Worm (Caenorhabditis elegans): ENCODE measurements around the gene col-9.
A peak's percentile ranks its signal among the peaks of the same experiment; 100 is the strongest.

col-9 gene

DNA sequence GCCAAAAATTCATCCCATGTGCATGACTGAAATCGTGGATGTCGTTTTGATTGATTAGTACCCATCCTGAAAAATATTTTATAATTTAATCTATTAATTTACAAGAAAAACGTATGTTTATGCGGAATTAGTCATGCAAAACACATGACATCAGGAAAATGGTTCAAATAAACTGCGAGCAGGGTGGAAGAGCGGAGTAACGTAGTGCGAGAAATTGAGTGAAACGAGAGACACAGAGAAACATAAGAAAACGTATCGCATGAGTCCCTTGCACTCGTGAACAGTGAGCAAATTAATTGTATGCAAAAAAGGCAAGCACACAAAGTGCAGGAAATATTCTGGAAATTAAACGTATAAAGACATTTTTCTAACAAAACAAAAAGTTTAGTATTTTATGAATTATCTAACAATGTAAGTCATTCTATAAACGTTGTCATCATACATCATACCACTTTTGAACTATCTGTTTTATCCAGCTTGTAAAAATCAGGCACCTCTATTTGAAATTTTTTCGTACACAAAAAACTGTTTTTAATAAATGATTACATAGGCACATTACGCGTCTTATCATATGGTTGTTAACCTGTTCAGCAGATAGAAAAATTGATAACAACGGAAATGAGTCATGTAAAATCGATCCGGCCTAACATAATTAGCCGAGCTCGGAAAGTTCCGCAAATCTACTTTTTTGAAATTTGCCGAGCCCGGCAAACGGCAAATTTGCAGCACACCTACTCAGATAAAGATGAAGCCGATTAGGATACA lies 6.3 kb downstream of the col-9 start, which contains the start of gene F54B11.5:
Gene F54B11.5 (minus strand): TSS at position 66 of the 765 bp plus-strand sequence.
- TF ChIP-seq blmp-1 (tag; optimal IDR thresholded peaks at IDR 0.05) (peak; percentile 42), ets-5 (GFP tag; IDR thresholded peaks at IDR 0.05) (no peak), Y116A8C.19 (tag; optimal IDR thresholded peaks at IDR 0.05; ENCODE audit: borderline replicate concordance) (no peak), fkh-8 (tag; optimal IDR thresholded peaks at IDR 0.05) (peak; percentile 75), dpl-1 (GFP tag; optimal IDR thresholded peaks at IDR 0.05) (peak in 2 of 3 experiments; percentile 34 to 49), zag-1 (tag; optimal IDR thresholded peaks at IDR 0.05) (no peak), hlh-17 (GFP tag; optimal IDR thresholded peaks at IDR 0.05; ENCODE audit: borderline replicate concordance) (no peak), C34B4.2 (tag; optimal IDR thresholded peaks at IDR 0.05) (no peak), nhr-47 (tag; optimal IDR thresholded peaks at IDR 0.05) (peak; percentile 61), lin-39 (tag; optimal IDR thresholded peaks at IDR 0.05) (no peak), elt-2 (tag; optimal IDR thresholded peaks at IDR 0.05) (peak; percentile 30), nhr-77 (tag; optimal IDR thresholded peaks at IDR 0.05) (no peak), nhr-76 (tag; optimal IDR thresholded peaks at IDR 0.05) (no peak), ama-1 (optimal IDR thresholded peaks at IDR 0.05) (no peak), alr-1 (tag; optimal IDR thresholded peaks at IDR 0.05; ENCODE audit: borderline replicate concordance) (no peak), pag-3 (tag; optimal IDR thresholded peaks at IDR 0.05; ENCODE audit: borderline replicate concordance, insufficient read depth) (no peak), xbp-1 (tag; optimal IDR thresholded peaks at IDR 0.05) (peak; percentile 44), lir-3 (tag; optimal IDR thresholded peaks at IDR 0.05; ENCODE audit: poor library complexity) (no peak), mef-2 (tag; optimal IDR thresholded peaks at IDR 0.05) (no peak), skn-1 (tag; optimal IDR thresholded peaks at IDR 0.05) (peak; percentile 38), F16B12.6 (tag; optimal IDR thresholded peaks at IDR 0.05) (no peak), C04F5.9 (tag; optimal IDR thresholded peaks at IDR 0.05) (no peak), nhr-85 (tag) (no peak), ztf-4 (tag; optimal IDR thresholded peaks at IDR 0.05) (no peak), fkh-10 (GFP tag; optimal IDR thresholded peaks at IDR 0.05) (no peak), unc-62 (GFP tag; optimal IDR thresholded peaks at IDR 0.05) (no peak), mep-1 (tag; optimal IDR thresholded peaks at IDR 0.05) (peak; percentile 84), snpc-4 (tag; optimal IDR thresholded peaks at IDR 0.05) (peak; percentile 5), mdl-1 (tag; optimal IDR thresholded peaks at IDR 0.05) (peak in 1 of 2 experiments; percentile 76), fkh-4 (tag; optimal IDR thresholded peaks at IDR 0.05; ENCODE audit: borderline replicate concordance) (no peak), hpl-2 (GFP tag; optimal IDR thresholded peaks at IDR 0.05) (no peak), lin-13 (GFP tag; optimal IDR thresholded peaks at IDR 0.05) (no peak), nhr-90 (tag; optimal IDR thresholded peaks at IDR 0.05; ENCODE audit: poor library complexity) (no peak), mab-9 (GFP tag; IDR thresholded peaks at IDR 0.05) (no peak), snu-23 (GFP tag; optimal IDR thresholded peaks at IDR 0.05) (peak; percentile 70), hlh-4 (tag; optimal IDR thresholded peaks at IDR 0.05) (no peak), aha-1 (tag; optimal IDR thresholded peaks at IDR 0.05) (no peak), unc-98 (GFP tag; IDR thresholded peaks at IDR 0.05) (no peak), lsy-2 (tag; optimal IDR thresholded peaks at IDR 0.05) (peak; percentile 35 to 66), sox-4 (tag; optimal IDR thresholded peaks at IDR 0.05) (peak; percentile 2), isw-1 (GFP tag; IDR thresholded peaks at IDR 0.05) (peak; percentile 15; the same call in 1 of the 2 replicates), grh-1 (GFP tag; IDR thresholded peaks at IDR 0.05) (no peak), aly-2 (tag; optimal IDR thresholded peaks at IDR 0.05) (no peak), ces-1 (GFP tag; optimal IDR thresholded peaks at IDR 0.05) (no peak), unc-86 (tag; optimal IDR thresholded peaks at IDR 0.05) (peak; percentile 11), lin-35 (GFP tag; optimal IDR thresholded peaks at IDR 0.05) (peak; percentile 53 to 73), unc-130 (tag; optimal IDR thresholded peaks at IDR 0.05) (peak; percentile 15), pax-3 (tag; optimal IDR thresholded peaks at IDR 0.05) (no peak), egl-13 (tag; optimal IDR thresholded peaks at IDR 0.05) (peak; percentile 34), pqm-1 (tag; optimal IDR thresholded peaks at IDR 0.05) (no peak), C16A3.4 (tag; optimal IDR thresholded peaks at IDR 0.05) (peak; percentile 50), lin-14 (GFP tag; optimal IDR thresholded peaks at IDR 0.05) (peak; percentile 74)

All from whole organism, L1 larva.